Fruit fly (Drosophila melanogaster): ENCODE results near the gene CG42854.

The CG42854 gene

dm6 chrX:17292050-17292730 is 45.4 kb upstream of the CG42854 start:
- TF ChIP-seq OdsH (GFP tag; optimal IDR thresholded peaks at IDR 0.05) (peak; percentile 50), h (GFP tag; optimal IDR thresholded peaks at IDR 0.05) (peak; percentile 75), Dif (GFP tag; optimal IDR thresholded peaks at IDR 0.05; ENCODE audit: partially characterized antibody) (no peak), Abd-B (GFP tag; optimal IDR thresholded peaks at IDR 0.05) (no peak), Vsx2 (GFP tag; optimal IDR thresholded peaks at IDR 0.05; ENCODE audit: partially characterized antibody) (no peak), foxo (GFP tag; optimal IDR thresholded peaks at IDR 0.05) (peak; percentile 5 to 80), CG32264 (GFP tag; optimal IDR thresholded peaks at IDR 0.05) (peak; percentile 30), fru (GFP tag; optimal IDR thresholded peaks at IDR 0.05) (peak; percentile 71), brk (GFP tag; optimal IDR thresholded peaks at IDR 0.05) (peak; percentile 1), psq (GFP tag; optimal IDR thresholded peaks at IDR 0.05) (peak; percentile 47), lola (GFP tag; optimal IDR thresholded peaks at IDR 0.05) (no peak), Mio (GFP tag; optimal IDR thresholded peaks at IDR 0.05) (no peak), Rel (GFP tag; optimal IDR thresholded peaks at IDR 0.05) (no peak), Rel (tag; optimal IDR thresholded peaks at IDR 0.05) (peak; percentile 11), sage (GFP tag; optimal IDR thresholded peaks at IDR 0.05) (peak; percentile 0), jim (GFP tag; optimal IDR thresholded peaks at IDR 0.05) (no peak), ey (GFP tag; optimal IDR thresholded peaks at IDR 0.05) (peak; percentile 62), CG9705 (GFP tag; optimal IDR thresholded peaks at IDR 0.05) (peak; percentile 21), usp (GFP tag; optimal IDR thresholded peaks at IDR 0.05) (no peak), sv (GFP tag; optimal IDR thresholded peaks at IDR 0.05) (no peak), pan (optimal IDR thresholded peaks at IDR 0.05) (no peak), CrebA (GFP tag; optimal IDR thresholded peaks at IDR 0.05; ENCODE audit: borderline replicate concordance) (no peak), Hr78 (GFP tag; optimal IDR thresholded peaks at IDR 0.05) (no peak), HLH106 (tag; optimal IDR thresholded peaks at IDR 0.05) (peak; percentile 77), rgr (GFP tag; optimal IDR thresholded peaks at IDR 0.05) (peak; percentile 75), dmrt93B (GFP tag; optimal IDR thresholded peaks at IDR 0.05) (peak; percentile 45), dl (GFP tag; optimal IDR thresholded peaks at IDR 0.05; ENCODE audit: insufficient read depth in 1 of 2, partially characterized antibody in 2 of 2) (no peak), Sp1 (GFP tag; optimal IDR thresholded peaks at IDR 0.05) (peak; percentile 70), Jra (GFP tag; optimal IDR thresholded peaks at IDR 0.05) (peak; percentile 15), dsf (GFP tag; optimal IDR thresholded peaks at IDR 0.05; ENCODE audit: borderline replicate concordance) (no peak), Hnf4 (GFP tag; optimal IDR thresholded peaks at IDR 0.05) (peak; percentile 66), tai (GFP tag; optimal IDR thresholded peaks at IDR 0.05) (no peak), br (GFP tag; optimal IDR thresholded peaks at IDR 0.05) (peak; percentile 77)

DNA sequence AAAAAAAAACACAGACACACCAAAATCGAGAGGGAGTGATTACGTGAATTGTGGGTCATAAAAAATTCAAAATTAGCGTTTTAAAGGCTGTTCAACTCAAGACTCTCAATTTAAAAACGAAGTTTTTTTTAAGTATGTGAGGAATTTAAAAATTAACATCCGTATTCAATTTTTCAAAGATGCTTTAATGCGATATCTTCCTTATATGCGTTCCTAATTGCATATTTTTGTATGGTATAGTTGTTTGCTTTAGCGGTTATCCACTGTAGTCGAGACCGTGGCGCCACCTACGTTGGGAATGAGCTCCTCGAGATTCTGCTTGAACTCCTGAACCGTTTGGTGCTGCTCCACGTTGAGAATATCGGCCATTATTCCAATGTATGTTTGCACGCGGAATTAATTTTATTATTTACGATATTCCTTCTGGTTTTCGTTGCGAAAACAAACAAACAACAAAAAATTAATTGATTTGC is 44.2 kb upstream of the CG42854 start:
- no peak for TF ChIP-seq sage (GFP tag; optimal IDR thresholded peaks at IDR 0.05)
- TF ChIP-seq Myc (optimal IDR thresholded peaks at IDR 0.05), result no peak
- peak in 1 of 2 experiments; percentile 31 for TF ChIP-seq foxo (GFP tag; optimal IDR thresholded peaks at IDR 0.05)
- peak; percentile 16 for TF ChIP-seq rgr (GFP tag; optimal IDR thresholded peaks at IDR 0.05)

DNA sequence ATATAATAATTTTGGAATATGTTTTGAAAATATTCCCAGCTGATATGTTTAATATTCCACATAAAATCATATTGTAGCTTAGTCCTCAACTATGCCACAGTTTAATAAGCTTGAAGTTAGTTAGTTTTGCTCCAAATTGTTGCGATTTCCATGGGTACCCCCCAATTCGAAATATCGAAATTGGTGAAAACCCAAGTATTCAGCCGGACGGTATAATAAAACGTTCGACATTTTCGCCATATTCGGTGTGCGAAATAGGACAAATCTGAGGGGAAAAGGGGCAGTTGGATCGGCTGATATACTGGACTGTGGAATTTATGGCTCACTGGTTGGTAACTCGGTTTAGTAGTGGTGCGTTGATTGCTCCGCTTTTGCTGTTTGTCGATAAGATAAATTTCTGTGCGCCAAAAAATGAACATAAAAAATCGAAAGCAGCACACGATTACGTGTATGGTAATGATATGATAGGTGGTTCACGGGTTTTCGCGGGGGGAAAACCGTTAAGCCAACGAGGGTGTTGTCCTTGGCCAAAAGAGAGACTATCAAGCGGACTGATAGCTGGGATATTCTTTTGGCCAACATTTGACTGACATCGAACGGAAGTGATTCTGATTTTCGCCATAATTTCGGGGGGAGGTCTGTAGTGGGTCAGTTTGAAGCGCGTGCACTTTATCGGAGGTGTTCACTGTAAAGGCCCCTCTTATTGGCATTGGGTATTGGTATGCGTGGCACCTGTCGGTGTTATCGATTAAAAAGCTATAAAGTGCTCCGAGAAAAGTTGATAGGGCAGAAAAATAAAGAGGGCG is 43.5 kb upstream of the CG42854 start:
- no peak for TF ChIP-seq Abd-B (GFP tag; optimal IDR thresholded peaks at IDR 0.05)
- no peak for TF ChIP-seq Vsx2 (GFP tag; optimal IDR thresholded peaks at IDR 0.05; ENCODE audit: partially characterized antibody)
- TF ChIP-seq tai (GFP tag; optimal IDR thresholded peaks at IDR 0.05), result no peak
- no peak for TF ChIP-seq CG32264 (GFP tag; optimal IDR thresholded peaks at IDR 0.05)
- no peak for TF ChIP-seq Hr83 (GFP tag; optimal IDR thresholded peaks at IDR 0.05; ENCODE audit: poor library complexity, severe bottlenecking)
- no peak for TF ChIP-seq Sp1 (GFP tag; optimal IDR thresholded peaks at IDR 0.05)
- no peak for TF ChIP-seq psq (GFP tag; optimal IDR thresholded peaks at IDR 0.05)
- TF ChIP-seq fru (GFP tag; optimal IDR thresholded peaks at IDR 0.05), result peak; percentile 4
- TF ChIP-seq h (GFP tag; optimal IDR thresholded peaks at IDR 0.05), result peak; percentile 60
- no peak for TF ChIP-seq dmrt93B (GFP tag; optimal IDR thresholded peaks at IDR 0.05)
- TF ChIP-seq OdsH (GFP tag; optimal IDR thresholded peaks at IDR 0.05), result no peak
- no peak for TF ChIP-seq Hnf4 (GFP tag; optimal IDR thresholded peaks at IDR 0.05)
- no peak for TF ChIP-seq jim (GFP tag; optimal IDR thresholded peaks at IDR 0.05)
- peak in 1 of 2 experiments; percentile 20 for TF ChIP-seq foxo (GFP tag; optimal IDR thresholded peaks at IDR 0.05)
- no peak for TF ChIP-seq Jra (GFP tag; optimal IDR thresholded peaks at IDR 0.05)
- no peak for TF ChIP-seq CrebA (GFP tag; optimal IDR thresholded peaks at IDR 0.05; ENCODE audit: borderline replicate concordance)
- no peak for TF ChIP-seq lola (GFP tag; optimal IDR thresholded peaks at IDR 0.05)
- no peak for TF ChIP-seq N (GFP tag; optimal IDR thresholded peaks at IDR 0.05)
- no peak for TF ChIP-seq GATAd (GFP tag; optimal IDR thresholded peaks at IDR 0.05)
- no peak for TF ChIP-seq CG9705 (GFP tag; optimal IDR thresholded peaks at IDR 0.05)
- TF ChIP-seq Dif (GFP tag; optimal IDR thresholded peaks at IDR 0.05; ENCODE audit: partially characterized antibody), result no peak
- TF ChIP-seq Hr78 (GFP tag; optimal IDR thresholded peaks at IDR 0.05), result no peak
- no peak for TF ChIP-seq dsf (GFP tag; optimal IDR thresholded peaks at IDR 0.05; ENCODE audit: borderline replicate concordance)
- TF ChIP-seq pan (optimal IDR thresholded peaks at IDR 0.05), result no peak
- no peak for TF ChIP-seq Rel (GFP tag; optimal IDR thresholded peaks at IDR 0.05)
- peak; percentile 98 for TF ChIP-seq Rel (tag; optimal IDR thresholded peaks at IDR 0.05)
- no peak for TF ChIP-seq ey (GFP tag; optimal IDR thresholded peaks at IDR 0.05)
- TF ChIP-seq HLH106 (tag; optimal IDR thresholded peaks at IDR 0.05), result no peak
- no peak for TF ChIP-seq Mio (GFP tag; optimal IDR thresholded peaks at IDR 0.05)
- no peak for TF ChIP-seq usp (GFP tag; optimal IDR thresholded peaks at IDR 0.05)
- TF ChIP-seq sv (GFP tag; optimal IDR thresholded peaks at IDR 0.05), result no peak
- TF ChIP-seq rgr (GFP tag; optimal IDR thresholded peaks at IDR 0.05), result no peak

Data from whole organism, wandering third instar larva.